Worm (Caenorhabditis elegans) whole organism, L1 larva: ENCODE measurements around the gene fip-2.

ENCODE experiments used
- C34B4.2 ChIP-seq: sonication (generic microtip); optimal IDR thresholded peaks from 2 replicates; lab custom pipeline; 2017; ENCODE audit warnings: mild to moderate bottlenecking, missing genetic modification characterization, missing compliant biosample characterization
- Y116A8C.19 ChIP-seq: sonication (generic microtip); optimal IDR thresholded peaks from 2 replicates; lab custom pipeline; 2016; ENCODE audit warnings: missing compliant biosample characterization, missing genetic modification characterization, borderline replicate concordance
- aha-1 ChIP-seq: fragments of 150-350 bp; optimal IDR thresholded peaks from 2 replicates; lab custom pipeline; 2014; ENCODE audit warnings: missing biosample characterization, missing genetic modification characterization
- aly-2 ChIP-seq: fragments of 150-350 bp; optimal IDR thresholded peaks from 2 replicates; lab custom pipeline; 2014; ENCODE audit warnings: missing biosample characterization, missing genetic modification characterization
- blmp-1 ChIP-seq: fragments of 150-350 bp; optimal IDR thresholded peaks from 2 replicates; lab custom pipeline; 2014; ENCODE audit warnings: missing biosample characterization, missing genetic modification characterization
- ceh-8 ChIP-seq: fragments of 200-800 bp; sonication (Bioruptor generic); optimal IDR thresholded peaks from 2 replicates; lab custom pipeline; 2018; ENCODE audit warnings: mild to moderate bottlenecking, missing genetic modification characterization, moderate library complexity, missing compliant biosample characterization
- ceh-82 ChIP-seq, 3 experiments: fragments of 150-350 bp in 1 of 3; sonication (generic microtip) in 2 of 3; optimal IDR thresholded peaks; 2 replicates each; lab custom pipeline; 2014 to 2017; ENCODE audit warnings: missing biosample characterization in 3 of 3, missing genetic modification characterization in 3 of 3
- ceh-88 ChIP-seq: fragments of 200-800 bp; sonication (Bioruptor generic); IDR thresholded peaks from 2 replicates; pipeline ENCODE4 v1.3.6; 2022; ENCODE audit warnings: missing genetic modification characterization, missing compliant biosample characterization
- ceh-90 ChIP-seq: sonication (generic microtip); optimal IDR thresholded peaks from 2 replicates; lab custom pipeline; 2016; ENCODE audit warnings: missing genetic modification characterization, missing compliant biosample characterization
- ces-1 ChIP-seq: fragments of 150-350 bp; optimal IDR thresholded peaks from 2 replicates; lab custom pipeline; 2014; ENCODE audit warnings: missing biosample characterization, missing genetic modification reagents, missing genetic modification characterization
- dpl-1 ChIP-seq, 3 experiments: fragments of 150-350 bp in 2 of 3; sonication (generic microtip) in 1 of 3; optimal IDR thresholded peaks; 2 replicates each; lab custom pipeline; 2014 to 2017; ENCODE audit warnings: missing biosample characterization in 3 of 3, missing genetic modification characterization in 3 of 3, missing genetic modification reagents in 3 of 3
- efl-3 ChIP-seq: fragments of 200-800 bp; sonication (Bioruptor generic); optimal IDR thresholded peaks from 2 replicates; lab custom pipeline; 2018; ENCODE audit warnings: mild to moderate bottlenecking, missing genetic modification characterization, missing compliant biosample characterization
- egl-27 ChIP-seq, 2 experiments: fragments of 150-350 bp in 1 of 2; sonication (generic microtip); optimal IDR thresholded peaks; 3 replicates each; lab custom pipeline; 2017 to 2018; ENCODE audit warnings: missing biosample characterization in 2 of 2, missing genetic modification characterization in 2 of 2, missing genetic modification reagents in 2 of 2
- elt-3 ChIP-seq, 6 experiments: fragments of 150-350 bp in 1 of 6; sonication (generic microtip); optimal IDR thresholded peaks; 2 replicates each; lab custom pipeline; 2017 to 2018; ENCODE audit warnings: missing biosample characterization in 6 of 6, missing genetic modification characterization in 6 of 6, inconsistent platforms in 1 of 6
- ets-5 ChIP-seq: fragments of 200-800 bp; sonication (Bioruptor generic); IDR thresholded peaks from 2 replicates; pipeline ENCODE4 v1.3.6; 2022; ENCODE audit warnings: missing genetic modification characterization, missing compliant biosample characterization
- fos-1 ChIP-seq: fragments of 150-350 bp; optimal IDR thresholded peaks from 2 replicates; lab custom pipeline; 2014; ENCODE audit warnings: missing biosample characterization, missing genetic modification characterization
- hlh-17 ChIP-seq: fragments of 200-800 bp; sonication (Bioruptor generic); optimal IDR thresholded peaks from 2 replicates; lab custom pipeline; 2018; ENCODE audit warnings: missing genetic modification characterization, mild to moderate bottlenecking, missing compliant biosample characterization, moderate library complexity, borderline replicate concordance
- hlh-4 ChIP-seq: sonication (generic microtip); optimal IDR thresholded peaks from 2 replicates; lab custom pipeline; 2016; ENCODE audit warnings: mild to moderate bottlenecking, missing genetic modification characterization, missing compliant biosample characterization
- irx-1 ChIP-seq: sonication (generic microtip); optimal IDR thresholded peaks from 2 replicates; lab custom pipeline; 2016; ENCODE audit warnings: missing genetic modification characterization, missing compliant biosample characterization
- lin-13 ChIP-seq: fragments of 150-350 bp; optimal IDR thresholded peaks from 2 replicates; lab custom pipeline; 2014; ENCODE audit warnings: missing biosample characterization, missing genetic modification reagents, missing genetic modification characterization
- lin-14 ChIP-seq: fragments of 200-800 bp; sonication (Bioruptor generic); optimal IDR thresholded peaks from 2 replicates; lab custom pipeline; 2018; ENCODE audit warnings: mild to moderate bottlenecking, missing genetic modification characterization, moderate library complexity, missing compliant biosample characterization
- lin-39 ChIP-seq: fragments of 150-350 bp; optimal IDR thresholded peaks from 2 replicates; lab custom pipeline; 2014; ENCODE audit warnings: missing biosample characterization, missing genetic modification reagents, missing genetic modification characterization
- lir-3 ChIP-seq: sonication (generic microtip); optimal IDR thresholded peaks from 2 replicates; lab custom pipeline; 2016; ENCODE audit warnings: mild to moderate bottlenecking, missing genetic modification characterization, moderate library complexity, missing compliant biosample characterization; ENCODE audit not compliant: poor library complexity
- mdl-1 ChIP-seq, 2 experiments: fragments of 150-350 bp; optimal IDR thresholded peaks; 2 replicates each; lab custom pipeline; 2014 to 2017; ENCODE audit warnings: missing biosample characterization in 2 of 2, missing genetic modification characterization in 2 of 2, inconsistent platforms in 1 of 2
- mef-2 ChIP-seq: fragments of 150-350 bp; optimal IDR thresholded peaks from 2 replicates; lab custom pipeline; 2014; ENCODE audit warnings: missing biosample characterization, missing genetic modification characterization
- mep-1 ChIP-seq: fragments of 150-350 bp; optimal IDR thresholded peaks from 2 replicates; lab custom pipeline; 2014; ENCODE audit warnings: missing biosample characterization, missing genetic modification characterization
- nhr-12 ChIP-seq: sonication (generic microtip); optimal IDR thresholded peaks from 2 replicates; lab custom pipeline; 2017; ENCODE audit warnings: missing biosample characterization, missing genetic modification characterization
- nhr-19 ChIP-seq: fragments of 200-800 bp; sonication (Bioruptor generic); conservative IDR thresholded peaks from 2 replicates; pipeline ENCODE4 v1.3.6; 2022; ENCODE audit warnings: missing genetic modification characterization, missing compliant biosample characterization
- nhr-20 ChIP-seq: sonication (generic microtip); optimal IDR thresholded peaks from 2 replicates; lab custom pipeline; 2016; ENCODE audit warnings: mild to moderate bottlenecking, missing genetic modification characterization, missing compliant biosample characterization
- nhr-237 ChIP-seq: fragments of 150-350 bp; optimal IDR thresholded peaks from 2 replicates; lab custom pipeline; 2014; ENCODE audit warnings: missing biosample characterization, missing genetic modification characterization
- nhr-47 ChIP-seq: sonication (generic microtip); optimal IDR thresholded peaks from 2 replicates; lab custom pipeline; 2016; ENCODE audit warnings: mild to moderate bottlenecking, missing genetic modification characterization, moderate library complexity, missing compliant biosample characterization
- nhr-71 ChIP-seq: sonication (generic microtip); optimal IDR thresholded peaks from 2 replicates; lab custom pipeline; 2016; ENCODE audit warnings: mild to moderate bottlenecking, missing genetic modification characterization, moderate library complexity, missing compliant biosample characterization
- nhr-84 ChIP-seq: sonication (generic microtip); optimal IDR thresholded peaks from 2 replicates; lab custom pipeline; 2017; ENCODE audit warnings: missing biosample characterization, missing genetic modification characterization
- nhr-90 ChIP-seq: sonication (generic microtip); optimal IDR thresholded peaks from 2 replicates; lab custom pipeline; 2016; ENCODE audit warnings: mild to moderate bottlenecking, missing genetic modification characterization, missing compliant biosample characterization; ENCODE audit not compliant: poor library complexity
- pax-3 ChIP-seq: fragments of 200-800 bp; sonication (Bioruptor generic); optimal IDR thresholded peaks from 2 replicates; lab custom pipeline; 2018; ENCODE audit warnings: mild to moderate bottlenecking, missing genetic modification characterization, moderate library complexity, missing compliant biosample characterization
- pqm-1 ChIP-seq: sonication (generic microtip); optimal IDR thresholded peaks from 3 replicates; lab custom pipeline; 2017; ENCODE audit warnings: missing biosample characterization, missing genetic modification characterization
- rnt-1 ChIP-seq: sonication (generic microtip); optimal IDR thresholded peaks from 2 replicates; lab custom pipeline; 2016; ENCODE audit warnings: mild to moderate bottlenecking, missing genetic modification characterization, moderate library complexity, missing compliant biosample characterization
- skn-1 ChIP-seq: fragments of 150-350 bp; optimal IDR thresholded peaks from 2 replicates; lab custom pipeline; 2014; ENCODE audit warnings: missing biosample characterization, missing genetic modification characterization
- snpc-4 ChIP-seq: fragments of 150-350 bp; optimal IDR thresholded peaks from 2 replicates; lab custom pipeline; 2014; ENCODE audit warnings: missing biosample characterization, missing genetic modification characterization
- snu-23 ChIP-seq: sonication (generic microtip); optimal IDR thresholded peaks from 2 replicates; lab custom pipeline; 2016; ENCODE audit warnings: missing genetic modification characterization, missing compliant biosample characterization
- sox-4 ChIP-seq: sonication (generic microtip); optimal IDR thresholded peaks from 2 replicates; lab custom pipeline; 2016; ENCODE audit warnings: missing genetic modification characterization, missing compliant biosample characterization
- sptf-1 ChIP-seq: fragments of 150-350 bp; optimal IDR thresholded peaks from 2 replicates; lab custom pipeline; 2014; ENCODE audit warnings: missing biosample characterization, missing genetic modification characterization
- sup-37 ChIP-seq: fragments of 200-800 bp; sonication (Bioruptor generic); optimal IDR thresholded peaks from 2 replicates; lab custom pipeline; 2018; ENCODE audit warnings: mild to moderate bottlenecking, missing genetic modification characterization, missing compliant biosample characterization
- tbx-2 ChIP-seq: sonication (generic microtip); optimal IDR thresholded peaks from 2 replicates; lab custom pipeline; 2016; ENCODE audit warnings: missing genetic modification characterization, missing compliant biosample characterization
- tlp-1 ChIP-seq: fragments of 150-350 bp; optimal IDR thresholded peaks from 2 replicates; lab custom pipeline; 2014; ENCODE audit warnings: missing biosample characterization, missing genetic modification characterization
- unc-130 ChIP-seq: fragments of 150-350 bp; optimal IDR thresholded peaks from 2 replicates; lab custom pipeline; 2017; ENCODE audit warnings: missing biosample characterization, missing genetic modification characterization, inconsistent platforms
- unc-30 ChIP-seq: sonication (generic microtip); optimal IDR thresholded peaks from 2 replicates; lab custom pipeline; 2017; ENCODE audit warnings: missing biosample characterization, missing genetic modification characterization
- unc-62 ChIP-seq: fragments of 150-350 bp; optimal IDR thresholded peaks from 2 replicates; lab custom pipeline; 2014; ENCODE audit warnings: missing biosample characterization, missing genetic modification reagents, missing genetic modification characterization
- unc-86 ChIP-seq: sonication (generic microtip); optimal IDR thresholded peaks from 2 replicates; lab custom pipeline; 2016; ENCODE audit warnings: missing genetic modification characterization, missing compliant biosample characterization
- unc-98 ChIP-seq: fragments of 200-800 bp; sonication (Bioruptor generic); IDR thresholded peaks from 2 replicates; pipeline ENCODE4 v1.3.6; 2022; ENCODE audit warnings: missing genetic modification characterization, missing compliant biosample characterization
- vab-15 ChIP-seq: sonication (generic microtip); optimal IDR thresholded peaks from 2 replicates; lab custom pipeline; 2017; ENCODE audit warnings: missing genotype, mild to moderate bottlenecking, missing genetic modification characterization, missing compliant biosample characterization
- zip-4 ChIP-seq: fragments of 200-800 bp; sonication (Bioruptor generic); optimal IDR thresholded peaks from 2 replicates; lab custom pipeline; 2018; ENCODE audit warnings: mild to moderate bottlenecking, missing genetic modification characterization, moderate library complexity, missing compliant biosample characterization
- ztf-11 ChIP-seq, 2 experiments: sonication (generic microtip); optimal IDR thresholded peaks; 2 replicates each; lab custom pipeline; 2016 to 2017; ENCODE audit warnings: missing genetic modification characterization in 2 of 2, missing biosample characterization in 1 of 2, missing compliant biosample characterization in 1 of 2
- ztf-4 ChIP-seq: fragments of 150-350 bp; optimal IDR thresholded peaks from 2 replicates; lab custom pipeline; 2014; ENCODE audit warnings: missing biosample characterization, missing genetic modification characterization

fip-2 gene

ce11 chrV:9075827-9076226 is 8.0 kb downstream of the fip-2 start (continued):
- no peak for TF ChIP-seq snpc-4 (tag; lab: Kevin White, UChicago)
- TF ChIP-seq C34B4.2: no peak
- no peak for TF ChIP-seq nhr-12 (tag; lab: Kevin White, UChicago)
- TF ChIP-seq sptf-1: no peak
- TF ChIP-seq sox-4: no peak
- no peak for TF ChIP-seq egl-27 (tag; optimal IDR thresholded peaks at IDR 0.05; lab: Kevin White, UChicago)
- TF ChIP-seq ztf-4 (tag; lab: Kevin White, UChicago): no peak
- no peak for TF ChIP-seq elt-3 (tag; optimal IDR thresholded peaks at IDR 0.05; lab: Kevin White, UChicago)
- TF ChIP-seq mdl-1 (tag; optimal IDR thresholded peaks at IDR 0.05; lab: Kevin White, UChicago): peak in 1 of 2 experiments; percentile 68
- no peak for TF ChIP-seq Y116A8C.19 (tag; lab: Kevin White, UChicago)
- no peak for TF ChIP-seq snu-23 (GFP tag; lab: Kevin White, UChicago)
- TF ChIP-seq tbx-2: no peak
- TF ChIP-seq hlh-17: no peak
- no peak for TF ChIP-seq mep-1
- no peak for TF ChIP-seq unc-30
- no peak for TF ChIP-seq unc-130 (tag; lab: Kevin White, UChicago)
- no peak for TF ChIP-seq ceh-8 (GFP tag; lab: Kevin White, UChicago)
- no peak for TF ChIP-seq lin-39
- TF ChIP-seq blmp-1 (tag; lab: Kevin White, UChicago): no peak
- TF ChIP-seq sup-37 (GFP tag; lab: Kevin White, UChicago): no peak
- no peak for TF ChIP-seq ces-1 (GFP tag; lab: Kevin White, UChicago)
- no peak for TF ChIP-seq dpl-1 (GFP tag; optimal IDR thresholded peaks at IDR 0.05; lab: Kevin White, UChicago)
- no peak for TF ChIP-seq ceh-82 (tag; optimal IDR thresholded peaks at IDR 0.05; lab: Kevin White, UChicago)
- no peak for TF ChIP-seq ceh-88 (GFP tag; lab: Robert Waterston, UW)
- TF ChIP-seq nhr-20 (tag; lab: Kevin White, UChicago): peak; percentile 46
- TF ChIP-seq unc-62 (GFP tag; lab: Kevin White, UChicago): no peak
- no peak for TF ChIP-seq skn-1
- no peak for TF ChIP-seq ceh-90 (tag; lab: Kevin White, UChicago)
- TF ChIP-seq pqm-1: no peak
- no peak for TF ChIP-seq ztf-11 (tag; optimal IDR thresholded peaks at IDR 0.05; lab: Kevin White, UChicago)
- TF ChIP-seq lin-13: peak; percentile 18
- no peak for TF ChIP-seq fos-1 (tag; lab: Kevin White, UChicago)
- no peak for TF ChIP-seq lir-3 (tag; lab: Kevin White, UChicago)
- TF ChIP-seq irx-1 (tag; lab: Kevin White, UChicago): no peak
- no peak for TF ChIP-seq tlp-1 (tag; lab: Kevin White, UChicago)
- TF ChIP-seq pax-3 (tag; lab: Kevin White, UChicago): no peak
- no peak for TF ChIP-seq zip-4 (GFP tag; lab: Kevin White, UChicago)
- no peak for TF ChIP-seq vab-15 (tag; lab: Kevin White, UChicago)
- TF ChIP-seq unc-86 (tag; lab: Kevin White, UChicago): no peak
- peak; percentile 44 for TF ChIP-seq lin-14 (GFP tag; lab: Kevin White, UChicago)
- peak; percentile 33; the same call in 1 of the 2 replicates for TF ChIP-seq nhr-19 (GFP tag; lab: Robert Waterston, UW)
- peak; percentile 47 for TF ChIP-seq nhr-47
- TF ChIP-seq mef-2 (tag; lab: Kevin White, UChicago): no peak
- no peak for TF ChIP-seq aha-1 (tag; lab: Kevin White, UChicago)
- TF ChIP-seq ets-5: no peak
- TF ChIP-seq rnt-1: no peak
- TF ChIP-seq efl-3 (GFP tag; lab: Kevin White, UChicago): no peak
- TF ChIP-seq unc-98 (GFP tag; lab: Robert Waterston, UW): no peak
- no peak for TF ChIP-seq aly-2 (tag; lab: Kevin White, UChicago)
- TF ChIP-seq nhr-90 (tag; lab: Kevin White, UChicago): peak; percentile 38
- TF ChIP-seq nhr-237 (tag; lab: Kevin White, UChicago): no peak
- TF ChIP-seq nhr-84 (tag; lab: Kevin White, UChicago): no peak
- TF ChIP-seq nhr-71: peak; percentile 53
- no peak for TF ChIP-seq hlh-4 (tag; lab: Kevin White, UChicago)
